Fruit fly (Drosophila melanogaster) S2 (cell line): ENCODE data around the gene promL.

Source experiments
- CG8478 ChIP-seq: fragments of >200 bp; optimal IDR thresholded peaks from 2 replicates; lab custom pipeline; 2018
- CTCF ChIP-seq, 2 experiments: fragments of >200 bp; optimal IDR thresholded peaks; 2 replicates each; lab custom pipeline; 2018

DNA sequence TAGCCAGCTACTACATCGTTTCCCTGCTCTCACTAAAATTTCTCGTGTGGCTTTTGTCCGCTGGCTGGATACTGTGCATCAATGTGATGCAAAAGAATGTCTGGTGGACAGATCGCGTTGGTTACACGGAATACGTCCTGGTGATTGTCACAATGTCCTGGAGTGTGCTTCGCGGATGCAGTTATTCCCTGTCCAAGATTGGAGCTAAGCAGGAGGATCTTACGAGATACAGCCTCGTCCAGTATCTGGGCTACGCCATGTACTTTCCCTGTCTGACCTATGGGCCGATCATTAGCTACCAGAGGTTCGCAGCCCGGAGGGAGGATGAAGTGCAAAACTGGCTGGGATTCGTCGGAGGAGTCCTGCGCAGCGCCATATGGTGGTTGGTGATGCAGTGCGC lies 35.1 kb upstream of the promL start:
- TF ChIP-seq CG8478 (lab: Kevin White, UChicago) (no peak), CTCF (optimal IDR thresholded peaks at IDR 0.05; lab: Kevin White, UChicago) (no peak)
